Fruit fly (Drosophila melanogaster): ENCODE measurements around the gene CrebA.
A peak's percentile ranks its signal among the peaks of the same experiment; 100 is the strongest.

Gene CrebA

dm6 chr3L:15597037-15597785, 62.0 kb downstream of the CrebA start (continued):
- TF ChIP-seq ham (GFP tag; IDR thresholded peaks at IDR 0.05), result no peak
- no peak for TF ChIP-seq Dip2 (GFP tag; IDR thresholded peaks at IDR 0.05)
- no peak for TF ChIP-seq CG33213 (GFP tag; optimal IDR thresholded peaks at IDR 0.05)
- TF ChIP-seq MESR4 (GFP tag; optimal IDR thresholded peaks at IDR 0.05), result no peak
- no peak for TF ChIP-seq croc (GFP tag; conservative IDR thresholded peaks at IDR 0.05)
- no peak for TF ChIP-seq CG3065 (GFP tag; optimal IDR thresholded peaks at IDR 0.05)
- TF ChIP-seq CG9609 (GFP tag; optimal IDR thresholded peaks at IDR 0.05), result no peak
- no peak for TF ChIP-seq ac (GFP tag; optimal IDR thresholded peaks at IDR 0.05)
- no peak for TF ChIP-seq CG10654 (GFP tag; optimal IDR thresholded peaks at IDR 0.05)
- TF ChIP-seq eve (GFP tag; optimal IDR thresholded peaks at IDR 0.05), result no peak
- TF ChIP-seq pita (GFP tag; optimal IDR thresholded peaks at IDR 0.05), result no peak
- no peak for TF ChIP-seq dmrt11E (tag; optimal IDR thresholded peaks at IDR 0.05)
- no peak for TF ChIP-seq CG1647 (GFP tag; optimal IDR thresholded peaks at IDR 0.05)
- peak; percentile 2 for TF ChIP-seq CG18619 (GFP tag; optimal IDR thresholded peaks at IDR 0.05)
- TF ChIP-seq CG7357 (GFP tag; IDR thresholded peaks at IDR 0.05), result no peak
- no peak for TF ChIP-seq shn (GFP tag; optimal IDR thresholded peaks at IDR 0.05)
- TF ChIP-seq CG32532 (GFP tag; IDR thresholded peaks at IDR 0.05), result no peak
- no peak for TF ChIP-seq Spps (tag; optimal IDR thresholded peaks at IDR 0.05)
- TF ChIP-seq CG4404 (GFP tag; IDR thresholded peaks at IDR 0.05), result no peak
- no peak for TF ChIP-seq CG8478 (optimal IDR thresholded peaks at IDR 0.05)
- TF ChIP-seq fd96Cb (tag; optimal IDR thresholded peaks at IDR 0.05), result no peak
- TF ChIP-seq Hr51 (GFP tag; optimal IDR thresholded peaks at IDR 0.05), result no peak
- TF ChIP-seq BtbVII (GFP tag; optimal IDR thresholded peaks at IDR 0.05), result no peak
- no peak for TF ChIP-seq scrt (GFP tag; optimal IDR thresholded peaks at IDR 0.05)
- no peak for TF ChIP-seq nerfin-1 (tag; optimal IDR thresholded peaks at IDR 0.05)
- TF ChIP-seq CG4360 (GFP tag; IDR thresholded peaks at IDR 0.05), result no peak
- peak; percentile 37 for TF ChIP-seq CG4328 (GFP tag; optimal IDR thresholded peaks at IDR 0.05)
- TF ChIP-seq HLH3B (GFP tag; IDR thresholded peaks at IDR 0.05), result peak; percentile 35; the same call in 1 of the 2 replicates
- TF ChIP-seq CG8765 (GFP tag; IDR thresholded peaks at IDR 0.05), result no peak
- TF ChIP-seq bowl (GFP tag; IDR thresholded peaks at IDR 0.05), result 0 out of 2 replicates have a peak, but pooled peaks have one; percentile 41
- TF ChIP-seq Six4 (GFP tag; optimal IDR thresholded peaks at IDR 0.05), result no peak
- TF ChIP-seq Sox102F (GFP tag; optimal IDR thresholded peaks at IDR 0.05), result peak; percentile 24
- no peak for TF ChIP-seq GATAe (GFP tag; conservative IDR thresholded peaks at IDR 0.05)
- no peak for TF ChIP-seq al (GFP tag; IDR thresholded peaks at IDR 0.05)
- no peak for TF ChIP-seq CG12236 (GFP tag; optimal IDR thresholded peaks at IDR 0.05)
- TF ChIP-seq CG10431 (GFP tag; optimal IDR thresholded peaks at IDR 0.05), result no peak
- no peak for TF ChIP-seq slp2 (GFP tag; optimal IDR thresholded peaks at IDR 0.05)
- TF ChIP-seq slou (GFP tag; optimal IDR thresholded peaks at IDR 0.05), result no peak
- TF ChIP-seq odd (GFP tag; optimal IDR thresholded peaks at IDR 0.05), result peak; percentile 28
- TF ChIP-seq CG12071 (GFP tag; optimal IDR thresholded peaks at IDR 0.05), result peak; percentile 64
- no peak for TF ChIP-seq CG8290 (GFP tag; optimal IDR thresholded peaks at IDR 0.05)
- peak in 1 of 2 experiments; percentile 59 for TF ChIP-seq CG8290 (tag; optimal IDR thresholded peaks at IDR 0.05)
- TF ChIP-seq CG10543 (GFP tag; optimal IDR thresholded peaks at IDR 0.05), result peak; percentile 25
- TF ChIP-seq CG42726 (GFP tag; IDR thresholded peaks at IDR 0.05; ENCODE audit: partially characterized antibody), result no peak
- TF ChIP-seq CG12299 (tag; optimal IDR thresholded peaks at IDR 0.05), result no peak
- no peak for TF ChIP-seq CG18476 (GFP tag; optimal IDR thresholded peaks at IDR 0.05)
- no peak for TF ChIP-seq CG6791 (GFP tag; IDR thresholded peaks at IDR 0.05; ENCODE audit: partially characterized antibody)
- no peak for TF ChIP-seq Xbp1 (GFP tag; optimal IDR thresholded peaks at IDR 0.05)
- no peak for TF ChIP-seq rib (GFP tag; IDR thresholded peaks at IDR 0.05)
- TF ChIP-seq HLH54F (GFP tag; optimal IDR thresholded peaks at IDR 0.05), result no peak
- TF ChIP-seq fd3F (GFP tag; optimal IDR thresholded peaks at IDR 0.05), result no peak

Measured in whole organism, embryonic.